Worm (Caenorhabditis elegans) whole organism, young adult: ENCODE results near the gene asd-1.

Experiments used
- B0035.1 ChIP-seq: sonication (generic microtip); optimal IDR thresholded peaks from 2 replicates; lab custom pipeline; 2016; ENCODE audit warnings: missing genetic modification characterization, mild to moderate bottlenecking, missing compliant biosample characterization, missing genotype, missing genetic modification reagents
- B0336.3 ChIP-seq: fragments of 200-800 bp; sonication (Bioruptor generic); IDR thresholded peaks from 2 replicates; pipeline ENCODE4 v1.3.6; 2022; ENCODE audit warnings: missing genetic modification characterization, missing compliant biosample characterization
- F23B12.7 ChIP-seq: sonication (generic microtip); optimal IDR thresholded peaks from 2 replicates; lab custom pipeline; 2017; ENCODE audit warnings: missing genetic modification characterization, mild to moderate bottlenecking, missing compliant biosample characterization, antibody characterized with exemption, moderate library complexity; ENCODE audit not compliant: insufficient read depth
- F33H1.4 ChIP-seq: fragments of 200-800 bp; sonication (Bioruptor generic); IDR thresholded peaks from 2 replicates; pipeline ENCODE4 v1.3.6; 2022; ENCODE audit warnings: missing genetic modification reagents, missing genetic modification characterization, missing compliant biosample characterization
- F39B2.1 ChIP-seq: fragments of 200-800 bp; sonication (Bioruptor generic); IDR thresholded peaks from 2 replicates; pipeline ENCODE4 v1.3.6; 2022; ENCODE audit warnings: missing genetic modification reagents, missing genetic modification characterization, missing compliant biosample characterization
- F52B5.7 ChIP-seq: sonication (generic microtip); optimal IDR thresholded peaks from 2 replicates; lab custom pipeline; 2016; ENCODE audit warnings: mild to moderate bottlenecking, missing genetic modification characterization, missing compliant biosample characterization
- F57A8.1 ChIP-seq: fragments of 200-800 bp; sonication (Bioruptor generic); optimal IDR thresholded peaks from 2 replicates; lab custom pipeline; 2018; ENCODE audit warnings: mild to moderate bottlenecking, missing genetic modification characterization, moderate library complexity, missing compliant biosample characterization
- K11D2.4 ChIP-seq: fragments of 200-800 bp; sonication (Bioruptor generic); IDR thresholded peaks from 2 replicates; pipeline ENCODE4 v1.3.6; 2022; ENCODE audit warnings: missing genetic modification reagents, missing genetic modification characterization, missing compliant biosample characterization
- Y53G8AR.9 ChIP-seq: fragments of 200-800 bp; sonication (Bioruptor generic); conservative IDR thresholded peaks from 2 replicates; pipeline ENCODE4 v1.3.6; 2022; ENCODE audit warnings: missing genetic modification reagents, missing genetic modification characterization, missing compliant biosample characterization
- ZK185.1 ChIP-seq: sonication (generic microtip); optimal IDR thresholded peaks from 2 replicates; lab custom pipeline; 2016; ENCODE audit warnings: mild to moderate bottlenecking, missing genetic modification characterization, missing compliant biosample characterization; ENCODE audit not compliant: poor library complexity, severe bottlenecking
- aptf-2 ChIP-seq: fragments of 200-800 bp; sonication (Bioruptor generic); conservative IDR thresholded peaks from 2 replicates; pipeline ENCODE4 v1.3.6; 2022; ENCODE audit warnings: missing genetic modification reagents, missing genetic modification characterization, missing compliant biosample characterization
- atf-7 ChIP-seq: sonication (generic microtip); optimal IDR thresholded peaks from 2 replicates; lab custom pipeline; 2017; ENCODE audit warnings: mild to moderate bottlenecking, missing genetic modification characterization, missing compliant biosample characterization
- athp-1 ChIP-seq: sonication (generic microtip); optimal IDR thresholded peaks from 2 replicates; lab custom pipeline; 2017; ENCODE audit warnings: mild to moderate bottlenecking, missing genetic modification characterization, missing compliant biosample characterization
- attf-5 ChIP-seq: fragments of 200-800 bp; sonication (Bioruptor generic); optimal IDR thresholded peaks from 2 replicates; lab custom pipeline; 2018; ENCODE audit warnings: mild to moderate bottlenecking, missing genetic modification characterization, missing compliant biosample characterization
- bed-1 ChIP-seq: fragments of 200-800 bp; sonication (Bioruptor generic); IDR thresholded peaks from 2 replicates; pipeline ENCODE4 v1.3.6; 2022; ENCODE audit warnings: missing genetic modification reagents, missing genetic modification characterization, missing compliant biosample characterization
- bed-2 ChIP-seq: fragments of 200-800 bp; sonication (Bioruptor generic); IDR thresholded peaks from 2 replicates; pipeline ENCODE4 v1.3.6; 2022; ENCODE audit warnings: missing genetic modification reagents, missing genetic modification characterization, missing compliant biosample characterization
- ccch-3 ChIP-seq: fragments of 200-800 bp; sonication (Bioruptor generic); optimal IDR thresholded peaks from 2 replicates; lab custom pipeline; 2018; ENCODE audit warnings: mild to moderate bottlenecking, missing genetic modification characterization, missing compliant biosample characterization
- cebp-1 ChIP-seq, 2 experiments: fragments of 200-800 bp in 1 of 2; sonication (Bioruptor generic) in 1 of 2; sonication (generic microtip) in 1 of 2; IDR thresholded peaks in 1 of 2; optimal IDR thresholded peaks in 1 of 2; 2 replicates each; pipeline versions ENCODE4 v1.3.6 to Lab custom; 2017 to 2022; ENCODE audit warnings: missing compliant biosample characterization in 2 of 2, missing genetic modification characterization in 2 of 2, mild to moderate bottlenecking in 1 of 2, missing genetic modification reagents in 1 of 2, moderate library complexity in 1 of 2
- die-1 ChIP-seq: sonication (generic microtip); optimal IDR thresholded peaks from 2 replicates; lab custom pipeline; 2016; ENCODE audit warnings: missing genotype, mild to moderate bottlenecking, missing genetic modification characterization, missing compliant biosample characterization
- efl-1 ChIP-seq: fragments of 150-350 bp; optimal IDR thresholded peaks from 2 replicates; lab custom pipeline; 2014; ENCODE audit warnings: missing biosample characterization, missing genetic modification reagents, missing genetic modification characterization
- him-1 ChIP-seq: sonication (generic microtip); optimal IDR thresholded peaks from 2 replicates; lab custom pipeline; 2016; ENCODE audit warnings: missing genotype, missing genetic modification reagents, missing genetic modification characterization, missing compliant biosample characterization
- hmg-1.2 ChIP-seq: fragments of 200-800 bp; sonication (Bioruptor generic); IDR thresholded peaks from 2 replicates; pipeline ENCODE4 v1.3.6; 2022; ENCODE audit warnings: missing genetic modification reagents, missing genetic modification characterization, missing compliant biosample characterization
- hrde-1 ChIP-seq: sonication (generic microtip); optimal IDR thresholded peaks from 2 replicates; lab custom pipeline; 2016; ENCODE audit warnings: missing genetic modification characterization, mild to moderate bottlenecking, missing compliant biosample characterization, moderate library complexity, missing genotype, missing genetic modification reagents, borderline replicate concordance
- let-526 ChIP-seq: fragments of 200-800 bp; sonication (Bioruptor generic); IDR thresholded peaks from 2 replicates; pipeline ENCODE4 v1.3.6; 2022; ENCODE audit warnings: missing genetic modification reagents, missing genetic modification characterization, missing compliant biosample characterization
- let-607 ChIP-seq, 2 experiments: fragments of 200-800 bp in 1 of 2; sonication (Bioruptor generic) in 1 of 2; sonication (generic microtip) in 1 of 2; optimal IDR thresholded peaks; 2 replicates each; lab custom pipeline; 2016 to 2018; ENCODE audit warnings: mild to moderate bottlenecking in 2 of 2, missing compliant biosample characterization in 2 of 2, missing genetic modification characterization in 2 of 2, moderate library complexity in 2 of 2, missing genotype in 1 of 2
- lin-40 ChIP-seq: sonication (generic microtip); optimal IDR thresholded peaks from 2 replicates; lab custom pipeline; 2016; ENCODE audit warnings: missing genetic modification characterization, mild to moderate bottlenecking, missing compliant biosample characterization, missing genotype, missing genetic modification reagents
- lsl-1 ChIP-seq: fragments of 200-800 bp; sonication (Bioruptor generic); optimal IDR thresholded peaks from 2 replicates; lab custom pipeline; 2018; ENCODE audit warnings: mild to moderate bottlenecking, missing genetic modification characterization, moderate library complexity, missing compliant biosample characterization
- madf-6 ChIP-seq: fragments of 200-800 bp; sonication (Bioruptor generic); IDR thresholded peaks from 2 replicates; pipeline ENCODE4 v1.3.6; 2022; ENCODE audit warnings: missing genetic modification reagents, missing genetic modification characterization, missing compliant biosample characterization
- mes-4 ChIP-seq: sonication (generic microtip); optimal IDR thresholded peaks from 2 replicates; lab custom pipeline; 2016; ENCODE audit warnings: missing genotype, missing genetic modification characterization, missing compliant biosample characterization
- nfya-2 ChIP-seq: fragments of 200-800 bp; sonication (Bioruptor generic); IDR thresholded peaks from 2 replicates; pipeline ENCODE4 v1.3.6; 2022; ENCODE audit warnings: missing genetic modification reagents, missing genetic modification characterization, missing compliant biosample characterization
- nfyb-1 ChIP-seq: fragments of 200-800 bp; sonication (Bioruptor generic); IDR thresholded peaks from 2 replicates; pipeline ENCODE4 v1.3.6; 2022; ENCODE audit warnings: missing genetic modification reagents, missing genetic modification characterization, missing compliant biosample characterization
- nhr-120 ChIP-seq: fragments of 200-800 bp; sonication (Bioruptor generic); IDR thresholded peaks from 2 replicates; pipeline ENCODE4 v1.3.6; 2022; ENCODE audit warnings: missing genetic modification characterization, missing compliant biosample characterization
- nhr-80 ChIP-seq: sonication (generic microtip); optimal IDR thresholded peaks from 2 replicates; lab custom pipeline; 2016; ENCODE audit warnings: missing genetic modification characterization, missing compliant biosample characterization
- rec-8 ChIP-seq, 2 experiments: sonication (generic microtip); optimal IDR thresholded peaks; 2 replicates each; lab custom pipeline; 2016; ENCODE audit warnings: mild to moderate bottlenecking in 2 of 2, missing genetic modification characterization in 2 of 2, missing genetic modification reagents in 2 of 2, missing genotype in 2 of 2, missing biosample characterization in 1 of 2, missing compliant biosample characterization in 1 of 2, moderate library complexity in 1 of 2
- repo-1 ChIP-seq: sonication (generic microtip); optimal IDR thresholded peaks from 2 replicates; lab custom pipeline; 2017; ENCODE audit warnings: mild to moderate bottlenecking, missing genetic modification characterization, missing compliant biosample characterization
- snpc-1.3 ChIP-seq: sonication (generic microtip); optimal IDR thresholded peaks from 2 replicates; lab custom pipeline; 2017; ENCODE audit warnings: missing genetic modification characterization, mild to moderate bottlenecking, missing compliant biosample characterization, antibody characterized with exemption, moderate library complexity, missing genotype, missing genetic modification reagents; ENCODE audit not compliant: insufficient read depth
- somi-1 ChIP-seq: fragments of 200-800 bp; sonication (Bioruptor generic); optimal IDR thresholded peaks from 2 replicates; lab custom pipeline; 2018; ENCODE audit warnings: mild to moderate bottlenecking, missing genetic modification characterization, missing compliant biosample characterization
- tbx-9 ChIP-seq: sonication (generic microtip); optimal IDR thresholded peaks from 2 replicates; lab custom pipeline; 2016; ENCODE audit warnings: borderline replicate concordance, missing genetic modification characterization, inconsistent platforms, missing compliant biosample characterization
- unc-130 ChIP-seq: sonication (generic microtip); optimal IDR thresholded peaks from 2 replicates; lab custom pipeline; 2016; ENCODE audit warnings: missing genetic modification reagents, missing genetic modification characterization, missing compliant biosample characterization
- unc-62 ChIP-seq: fragments of 150-350 bp; optimal IDR thresholded peaks from 2 replicates; lab custom pipeline; 2014; ENCODE audit warnings: missing biosample characterization, missing genetic modification reagents, missing genetic modification characterization
- xnd-1 ChIP-seq: sonication (generic microtip); optimal IDR thresholded peaks from 2 replicates; lab custom pipeline; 2016; ENCODE audit warnings: missing genotype, missing genetic modification reagents, missing genetic modification characterization, missing compliant biosample characterization
- zim-3 ChIP-seq: sonication (generic microtip); optimal IDR thresholded peaks from 2 replicates; lab custom pipeline; 2017; ENCODE audit warnings: mild to moderate bottlenecking, missing genetic modification characterization, moderate library complexity, missing compliant biosample characterization
- ztf-3 ChIP-seq: fragments of 200-800 bp; sonication (Bioruptor generic); optimal IDR thresholded peaks from 2 replicates; lab custom pipeline; 2018; ENCODE audit warnings: mild to moderate bottlenecking, missing genetic modification characterization, missing compliant biosample characterization

The asd-1 gene

DNA sequence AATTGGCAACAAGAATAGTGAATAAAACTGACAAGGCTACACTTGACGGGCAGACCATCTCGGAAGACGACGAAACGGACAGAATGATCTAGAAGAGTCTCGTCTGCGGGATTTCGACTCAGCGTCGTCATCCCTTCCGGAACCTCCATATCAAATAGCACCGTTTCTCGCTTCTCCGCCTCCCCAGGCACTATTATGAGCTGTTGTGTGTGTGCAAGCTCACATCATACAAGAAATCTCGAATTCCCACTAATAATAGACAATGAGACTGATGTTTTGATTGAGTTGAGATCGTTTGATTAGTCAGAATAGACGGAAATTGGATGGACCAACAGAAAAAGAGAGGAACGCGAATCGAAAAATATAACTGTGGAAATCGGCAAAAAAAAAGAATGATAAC is 6.8 kb upstream of the asd-1 start, which contains the start of gene spp-28:
Gene spp-28, minus strand, starts transcription at position 101 of the 400 bp plus-strand sequence.
- TF ChIP-seq Y53G8AR.9 = no peak
- TF ChIP-seq F39B2.1 (GFP tag; lab: Robert Waterston, UW) = no peak
- TF ChIP-seq nhr-120 (GFP tag; lab: Robert Waterston, UW) = no peak
- no peak for TF ChIP-seq ccch-3 (GFP tag; lab: Kevin White, UChicago)
- no peak for TF ChIP-seq madf-6 (GFP tag; lab: Robert Waterston, UW)
- no peak for TF ChIP-seq athp-1
- no peak for TF ChIP-seq zim-3 (tag; lab: Kevin White, UChicago)
- TF ChIP-seq unc-130 = no peak
- no peak for TF ChIP-seq bed-2 (GFP tag; lab: Robert Waterston, UW)
- TF ChIP-seq B0035.1 = no peak
- TF ChIP-seq let-607 (tag; optimal IDR thresholded peaks at IDR 0.05; lab: Kevin White, UChicago) = no peak
- TF ChIP-seq ztf-3 = no peak
- TF ChIP-seq let-526 (GFP tag; lab: Robert Waterston, UW) = no peak
- TF ChIP-seq rec-8 (tag; optimal IDR thresholded peaks at IDR 0.05; lab: Kevin White, UChicago) = no peak
- TF ChIP-seq F57A8.1 (GFP tag; lab: Kevin White, UChicago) = no peak
- no peak for TF ChIP-seq him-1 (tag; lab: Kevin White, UChicago)
- TF ChIP-seq unc-62 (GFP tag; lab: Kevin White, UChicago) = no peak
- no peak for TF ChIP-seq ZK185.1 (tag; lab: Kevin White, UChicago)
- no peak for TF ChIP-seq somi-1 (GFP tag; lab: Kevin White, UChicago)
- TF ChIP-seq, all 124 proteins: peak for 0

ce11 chrIII:4191091-4191638 is 5.9 kb upstream of the asd-1 start, which contains the start of gene dnj-16:
dnj-16 (plus strand) TSS chrIII:4191141.
- TF ChIP-seq cebp-1 (GFP tag; IDR thresholded peaks at IDR 0.05; lab: Robert Waterston, UW) = peak; percentile 96
- peak; percentile 98 for TF ChIP-seq cebp-1 (tag; optimal IDR thresholded peaks at IDR 0.05; lab: Kevin White, UChicago)
- no peak for TF ChIP-seq F23B12.7 (tag; lab: Kevin White, UChicago)
- TF ChIP-seq hmg-1.2 = peak; percentile 23; the same call in 1 of the 2 replicates
- TF ChIP-seq ztf-3 = no peak
- TF ChIP-seq attf-5 (GFP tag; lab: Kevin White, UChicago) = peak; percentile 61
- TF ChIP-seq hrde-1 (tag; lab: Kevin White, UChicago) = no peak
- TF ChIP-seq nfyb-1 (GFP tag; lab: Robert Waterston, UW) = no peak
- no peak for TF ChIP-seq die-1 (tag; lab: Kevin White, UChicago)
- TF ChIP-seq nhr-80 (tag; lab: Kevin White, UChicago) = peak; percentile 31
- no peak for TF ChIP-seq nfya-2
- TF ChIP-seq repo-1 (tag; lab: Kevin White, UChicago) = no peak
- no peak for TF ChIP-seq let-607 (tag; optimal IDR thresholded peaks at IDR 0.05; lab: Kevin White, UChicago)
- TF ChIP-seq xnd-1 (tag; lab: Kevin White, UChicago) = no peak
- peak; percentile 85 for TF ChIP-seq lsl-1
- peak; percentile 24 for TF ChIP-seq snpc-1.3 (tag; lab: Kevin White, UChicago)
- no peak for TF ChIP-seq ZK185.1 (tag; lab: Kevin White, UChicago)
- TF ChIP-seq, all 124 proteins: peak for 6

DNA sequence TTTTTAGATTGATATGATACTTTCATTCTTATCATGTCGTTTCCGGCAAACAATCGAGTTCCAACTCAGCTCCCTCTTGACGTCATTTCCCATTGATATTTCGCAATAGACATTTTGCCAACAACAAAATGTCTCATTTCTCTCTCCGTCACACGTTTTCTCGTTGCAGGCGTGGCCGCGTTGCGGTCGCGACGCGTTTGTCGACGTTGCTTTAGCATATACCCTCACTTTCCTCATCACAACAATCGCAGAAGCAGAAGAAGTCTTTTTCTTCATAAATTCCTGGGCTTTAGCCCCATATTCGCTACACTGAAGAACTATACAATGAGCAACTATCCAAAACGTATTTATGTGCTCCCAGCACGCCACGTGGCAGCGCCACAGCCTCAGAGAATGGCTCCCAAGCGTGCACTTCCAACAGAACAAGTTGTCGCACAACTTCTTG is 3.4 kb upstream of the asd-1 start, which contains the start of gene xbp-1:
Gene xbp-1, plus strand, starts transcription at position 151 of the 445 bp plus-strand sequence.
- no peak; the same call in 1 of the 2 replicates for TF ChIP-seq K11D2.4 (GFP tag; lab: Robert Waterston, UW)
- TF ChIP-seq rec-8 (tag; optimal IDR thresholded peaks at IDR 0.05; lab: Kevin White, UChicago) = no peak
- TF ChIP-seq atf-7 (tag; lab: Kevin White, UChicago) = peak; percentile 99
- TF ChIP-seq Y53G8AR.9 = 0 out of 2 replicates have a peak, but pooled peaks have one; percentile 56
- peak; percentile 80 for TF ChIP-seq ZK185.1 (tag; lab: Kevin White, UChicago)
- TF ChIP-seq snpc-1.3 (tag; lab: Kevin White, UChicago) = no peak
- TF ChIP-seq bed-1 (GFP tag; lab: Robert Waterston, UW) = no peak
- TF ChIP-seq F52B5.7 (tag; lab: Kevin White, UChicago) = no peak
- no peak for TF ChIP-seq mes-4 (tag; lab: Kevin White, UChicago)
- TF ChIP-seq efl-1 (GFP tag; lab: Kevin White, UChicago) = no peak
- TF ChIP-seq tbx-9 (tag; lab: Kevin White, UChicago) = no peak
- TF ChIP-seq aptf-2 (GFP tag; lab: Robert Waterston, UW) = no peak
- TF ChIP-seq F33H1.4 (GFP tag; lab: Robert Waterston, UW) = no peak
- TF ChIP-seq lin-40 (tag; lab: Kevin White, UChicago) = peak; percentile 84
- peak; percentile 80 for TF ChIP-seq B0336.3
- no peak for TF ChIP-seq bed-2 (GFP tag; lab: Robert Waterston, UW)
- no peak for TF ChIP-seq nfya-2
